Worm (Caenorhabditis elegans) whole organism, L2 larva: ENCODE data around the gene K08E7.8.

Experiments used
- R02D3.7 ChIP-seq: fragments of 150-350 bp; optimal IDR thresholded peaks from 2 replicates; lab custom pipeline; 2014; ENCODE audit warnings: missing biosample characterization, missing genetic modification characterization
- ama-1 ChIP-seq: fragments of 150-350 bp; optimal IDR thresholded peaks from 2 replicates; lab custom pipeline; 2018; ENCODE audit warnings: inconsistent platforms
- elt-3 ChIP-seq: sonication (generic microtip); optimal IDR thresholded peaks from 2 replicates; lab custom pipeline; 2017; ENCODE audit warnings: missing biosample characterization, missing genetic modification characterization
- lin-11 ChIP-seq: fragments of 150-350 bp; sonication (generic microtip); optimal IDR thresholded peaks from 2 replicates; lab custom pipeline; 2014; ENCODE audit warnings: missing biosample characterization, missing genetic modification characterization, inconsistent platforms, mixed read lengths
- nhr-23 ChIP-seq: fragments of 150-350 bp; optimal IDR thresholded peaks from 2 replicates; lab custom pipeline; 2014; ENCODE audit warnings: missing biosample characterization, missing genetic modification reagents, missing genetic modification characterization
- unc-39 ChIP-seq: fragments of 150-350 bp; optimal IDR thresholded peaks from 2 replicates; lab custom pipeline; 2014; ENCODE audit warnings: missing biosample characterization, missing genetic modification characterization

- TF ChIP-seq elt-3 (tag; lab: Kevin White, UChicago) (no peak), ama-1 (no peak), R02D3.7 (tag; lab: Kevin White, UChicago) (no peak), lin-11 (tag; lab: Kevin White, UChicago) (no peak), nhr-23 (tag; lab: Kevin White, UChicago) (no peak), unc-39 (tag; lab: Kevin White, UChicago) (no peak)
Observed at ce11 chrIV:12544624-12545023, 41.2 kb downstream of the K08E7.8 start.
